Fruit fly (Drosophila melanogaster) whole organism: ENCODE results near the gene CG44088.

Source experiments
- CG8478 ChIP-seq: fragments of >200 bp; optimal IDR thresholded peaks from 2 replicates; lab custom pipeline; 2018; ENCODE audit warnings: inconsistent platforms
- Dll ChIP-seq: fragments of >200 bp; optimal IDR thresholded peaks from 2 replicates; lab custom pipeline; 2017
- EcR ChIP-seq, 2 experiments: fragments of >200 bp; optimal IDR thresholded peaks; 2 replicates each; lab custom pipeline; 2017; ENCODE audit warnings: missing biosample characterization in 2 of 2, missing genetic modification characterization in 2 of 2, missing genetic modification reagents in 2 of 2
- pan ChIP-seq: fragments of >200 bp; optimal IDR thresholded peaks from 2 replicates; lab custom pipeline; 2017
- usp ChIP-seq: fragments of >200 bp; optimal IDR thresholded peaks from 2 replicates; lab custom pipeline; 2017; ENCODE audit warnings: missing biosample characterization, missing genetic modification characterization, mixed read lengths

DNA sequence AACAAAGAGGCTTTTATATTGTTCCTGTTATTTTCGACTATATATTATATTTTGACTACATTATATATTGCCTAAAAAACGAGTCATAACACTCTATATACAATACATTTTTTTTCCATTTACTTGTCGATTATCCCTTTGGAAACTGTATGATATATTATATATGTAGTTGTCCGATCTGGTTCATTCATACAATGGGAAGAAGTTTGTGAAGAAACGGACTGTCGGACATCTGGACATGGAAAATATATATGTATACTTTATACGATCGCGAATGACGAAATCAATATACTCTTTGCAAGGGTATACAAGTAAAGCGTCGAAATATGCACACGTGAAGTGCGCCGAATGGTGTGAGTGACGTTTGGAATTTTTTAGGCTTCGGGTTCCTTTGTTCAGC is 48.1 kb downstream of the CG44088 start:
- TF ChIP-seq EcR (GFP tag; optimal IDR thresholded peaks at IDR 0.05; lab: Kevin White, UChicago), result no peak
- TF ChIP-seq usp (GFP tag; lab: Kevin White, UChicago), result no peak
- no peak for TF ChIP-seq CG8478
- TF ChIP-seq Dll (lab: Kevin White, UChicago), result no peak
- TF ChIP-seq pan (lab: Kevin White, UChicago), result no peak
